Worm (Caenorhabditis elegans) whole organism, early embryonic: Measurements from ENCODE around the gene daf-7.

Experiments
- B0310.2 ChIP-seq: sonication (generic microtip); optimal IDR thresholded peaks from 2 replicates; lab custom pipeline; 2016; ENCODE audit warnings: mild to moderate bottlenecking, missing genetic modification characterization, missing compliant biosample characterization
- F13C5.2 ChIP-seq: sonication (generic microtip); optimal IDR thresholded peaks from 2 replicates; lab custom pipeline; 2017; ENCODE audit warnings: mild to moderate bottlenecking, missing genetic modification characterization, inconsistent platforms, missing compliant biosample characterization
- aly-1 ChIP-seq: sonication (generic microtip); optimal IDR thresholded peaks from 2 replicates; lab custom pipeline; 2016; ENCODE audit warnings: missing genetic modification characterization, missing compliant biosample characterization
- ama-1 ChIP-seq: fragments of 150-350 bp; optimal IDR thresholded peaks from 2 replicates; lab custom pipeline; 2014
- ceh-13 ChIP-seq: fragments of 200-800 bp; sonication (Bioruptor generic); optimal IDR thresholded peaks from 2 replicates; lab custom pipeline; 2018; ENCODE audit warnings: mild to moderate bottlenecking, missing genetic modification characterization, missing compliant biosample characterization
- ceh-36 ChIP-seq: sonication (generic microtip); optimal IDR thresholded peaks from 2 replicates; lab custom pipeline; 2016; ENCODE audit warnings: missing genetic modification characterization, inconsistent platforms, missing compliant biosample characterization
- ets-7 ChIP-seq: sonication (generic microtip); optimal IDR thresholded peaks from 2 replicates; lab custom pipeline; 2016; ENCODE audit warnings: missing genotype, missing genetic modification characterization, missing compliant biosample characterization
- flt-1 ChIP-seq: fragments of 200-800 bp; sonication (Bioruptor generic); IDR thresholded peaks from 2 replicates; pipeline ENCODE4 v1.3.6; 2022; ENCODE audit warnings: missing genetic modification characterization, missing compliant biosample characterization
- hmbx-1 ChIP-seq: sonication (generic microtip); optimal IDR thresholded peaks from 2 replicates; lab custom pipeline; 2016; ENCODE audit warnings: mild to moderate bottlenecking, missing genetic modification characterization, missing compliant biosample characterization
- hmg-4 ChIP-seq: fragments of 200-800 bp; sonication (Bioruptor generic); optimal IDR thresholded peaks from 2 replicates; lab custom pipeline; 2018; ENCODE audit warnings: mild to moderate bottlenecking, missing genetic modification characterization, missing compliant biosample characterization
- hnd-1 ChIP-seq: sonication (generic microtip); optimal IDR thresholded peaks from 2 replicates; lab custom pipeline; 2016; ENCODE audit warnings: missing genetic modification characterization, missing compliant biosample characterization
- pes-1 ChIP-seq: fragments of 200-800 bp; sonication (Bioruptor generic); IDR thresholded peaks from 2 replicates; pipeline ENCODE4 v1.3.6; 2022; ENCODE audit warnings: missing genetic modification reagents, missing genetic modification characterization, missing compliant biosample characterization
- scrt-1 ChIP-seq: fragments of 200-800 bp; sonication (Bioruptor generic); IDR thresholded peaks from 2 replicates; pipeline ENCODE4 v1.3.6; 2022; ENCODE audit warnings: missing genetic modification characterization, missing compliant biosample characterization
- sea-1 ChIP-seq: fragments of 200-800 bp; sonication (Bioruptor generic); conservative IDR thresholded peaks from 2 replicates; pipeline ENCODE4 v1.3.6; 2022; ENCODE audit warnings: missing genetic modification characterization, missing compliant biosample characterization
- tbx-11 ChIP-seq: fragments of 200-800 bp; sonication (Bioruptor generic); IDR thresholded peaks from 2 replicates; pipeline ENCODE4 v1.3.6; 2022; ENCODE audit warnings: missing genetic modification characterization, missing compliant biosample characterization
- tbx-37 ChIP-seq: fragments of 200-800 bp; sonication (Bioruptor generic); conservative IDR thresholded peaks from 2 replicates; pipeline ENCODE4 v1.3.6; 2022; ENCODE audit warnings: missing genetic modification reagents, missing genetic modification characterization, missing compliant biosample characterization
- tra-4 ChIP-seq: sonication (generic microtip); optimal IDR thresholded peaks from 2 replicates; lab custom pipeline; 2017; ENCODE audit warnings: missing genetic modification characterization, missing compliant biosample characterization

The daf-7 gene

ce11 chrIII:822546-823272 lies 11.1 kb downstream of the daf-7 start, which contains the start of gene clec-149:
TSS of gene clec-149 (plus strand) at chrIII:823222.
- TF ChIP-seq tbx-37 (no peak), hnd-1 (no peak)

- no peak for TF ChIP-seq ceh-36
- no peak for TF ChIP-seq sea-1 (GFP tag; lab: Robert Waterston, UW)
- no peak for TF ChIP-seq tra-4
- TF ChIP-seq hnd-1: no peak
- TF ChIP-seq aly-1 (tag; lab: Kevin White, UChicago): no peak
- no peak for TF ChIP-seq ceh-13 (GFP tag; lab: Kevin White, UChicago)
- TF ChIP-seq ets-7 (tag; lab: Kevin White, UChicago): no peak
- no peak for TF ChIP-seq hmg-4 (GFP tag; lab: Kevin White, UChicago)
- TF ChIP-seq tbx-11: no peak
- no peak for TF ChIP-seq tbx-37
- TF ChIP-seq B0310.2 (tag; lab: Kevin White, UChicago): no peak
- no peak for TF ChIP-seq hmbx-1 (tag; lab: Kevin White, UChicago)
- TF ChIP-seq flt-1 (GFP tag; lab: Robert Waterston, UW): no peak
- no peak for TF ChIP-seq F13C5.2 (tag; lab: Kevin White, UChicago)
- TF ChIP-seq scrt-1 (GFP tag; lab: Robert Waterston, UW): no peak
- no peak for TF ChIP-seq pes-1 (GFP tag; lab: Robert Waterston, UW)
- no peak for TF ChIP-seq ama-1 (lab: Kevin White, UChicago)
Observed at ce11 chrIII:825256-825655, 13.6 kb downstream of the daf-7 start.

- TF ChIP-seq tra-4: no peak
- no peak for TF ChIP-seq pes-1 (GFP tag; lab: Robert Waterston, UW)
- TF ChIP-seq tbx-37: no peak
- TF ChIP-seq scrt-1 (GFP tag; lab: Robert Waterston, UW): no peak
- no peak for TF ChIP-seq B0310.2 (tag; lab: Kevin White, UChicago)
- no peak for TF ChIP-seq aly-1 (tag; lab: Kevin White, UChicago)
- TF ChIP-seq flt-1 (GFP tag; lab: Robert Waterston, UW): no peak
- no peak for TF ChIP-seq ets-7 (tag; lab: Kevin White, UChicago)
- TF ChIP-seq hmbx-1 (tag; lab: Kevin White, UChicago): no peak
- no peak for TF ChIP-seq sea-1 (GFP tag; lab: Robert Waterston, UW)
- TF ChIP-seq F13C5.2 (tag; lab: Kevin White, UChicago): no peak
- no peak for TF ChIP-seq ceh-13 (GFP tag; lab: Kevin White, UChicago)
Observed at ce11 chrIII:831961-832360, 20.3 kb downstream of the daf-7 start, which contains the start of gene ceeh-1. TSS of gene ceeh-1 (minus strand) at chrIII:832277.

ce11 chrIII:832855-833504 lies 21.3 kb downstream of the daf-7 start, which contains the start of gene zip-2:
TSS of gene zip-2 (plus strand) at chrIII:832982.
- TF ChIP-seq tra-4: no peak

ce11 chrIII:833711-834442 lies 22.2 kb downstream of the daf-7 start:
- TF ChIP-seq aly-1 (tag; lab: Kevin White, UChicago) (no peak), tbx-11 (no peak), tra-4 (no peak), flt-1 (GFP tag; lab: Robert Waterston, UW) (peak; percentile 54), B0310.2 (tag; lab: Kevin White, UChicago) (no peak), ceh-36 (no peak), F13C5.2 (tag; lab: Kevin White, UChicago) (peak; percentile 48), tbx-37 (0 out of 2 replicates have a peak, but pooled peaks have one; percentile 13), sea-1 (GFP tag; lab: Robert Waterston, UW) (0 out of 2 replicates have a peak, but pooled peaks have one; percentile 53), pes-1 (GFP tag; lab: Robert Waterston, UW) (no peak), ama-1 (lab: Kevin White, UChicago) (peak; percentile 16), scrt-1 (GFP tag; lab: Robert Waterston, UW) (no peak), hmg-4 (GFP tag; lab: Kevin White, UChicago) (peak; percentile 76)

ce11 chrIII:834443-834815 lies 22.8 kb downstream of the daf-7 start:
- TF ChIP-seq sea-1 (GFP tag; lab: Robert Waterston, UW) (no peak), ama-1 (lab: Kevin White, UChicago) (no peak), hmg-4 (GFP tag; lab: Kevin White, UChicago) (peak; percentile 18), pes-1 (GFP tag; lab: Robert Waterston, UW) (no peak), ceh-36 (no peak), ets-7 (tag; lab: Kevin White, UChicago) (no peak), tbx-11 (0 out of 2 replicates have a peak, but pooled peaks have one; percentile 11)

- TF ChIP-seq hmg-4 (GFP tag; lab: Kevin White, UChicago) (no peak), sea-1 (GFP tag; lab: Robert Waterston, UW) (no peak), tbx-11 (no peak), tra-4 (no peak), tbx-37 (no peak), flt-1 (GFP tag; lab: Robert Waterston, UW) (no peak), hnd-1 (no peak), scrt-1 (GFP tag; lab: Robert Waterston, UW) (no peak), aly-1 (tag; lab: Kevin White, UChicago) (no peak)
Observed at ce11 chrIII:835208-835607, 23.6 kb downstream of the daf-7 start.
